Worm (Caenorhabditis elegans) whole organism, L3 larva: Measurements from ENCODE around the gene spe-49.

Experiments
- R02D3.7 ChIP-seq: fragments of 150-350 bp; optimal IDR thresholded peaks from 2 replicates; lab custom pipeline; 2014; ENCODE audit warnings: missing biosample characterization, missing genetic modification characterization
- ZK546.5 ChIP-seq: sonication (generic microtip); optimal IDR thresholded peaks from 2 replicates; lab custom pipeline; 2017; ENCODE audit warnings: missing biosample characterization, missing genetic modification characterization
- aly-2 ChIP-seq: fragments of 150-350 bp; optimal IDR thresholded peaks from 2 replicates; lab custom pipeline; 2014; ENCODE audit warnings: missing biosample characterization, missing genetic modification characterization
- ama-1 ChIP-seq: fragments of 150-350 bp; optimal IDR thresholded peaks from 2 replicates; lab custom pipeline; 2018
- ceh-28 ChIP-seq: fragments of 150-350 bp; optimal IDR thresholded peaks from 2 replicates; lab custom pipeline; 2014; ENCODE audit warnings: missing biosample characterization, missing genetic modification reagents, missing genetic modification characterization
- ceh-82 ChIP-seq: fragments of 150-350 bp; optimal IDR thresholded peaks from 2 replicates; lab custom pipeline; 2014; ENCODE audit warnings: missing biosample characterization, missing genetic modification characterization
- daf-12 ChIP-seq: fragments of 150-350 bp; optimal IDR thresholded peaks from 2 replicates; lab custom pipeline; 2014; ENCODE audit warnings: missing biosample characterization, missing genetic modification reagents, missing genetic modification characterization
- egl-5 ChIP-seq: fragments of 150-350 bp; optimal IDR thresholded peaks from 2 replicates; lab custom pipeline; 2017; ENCODE audit warnings: missing biosample characterization, missing genetic modification reagents, missing genetic modification characterization, inconsistent platforms
- elt-1 ChIP-seq: fragments of 150-350 bp; optimal IDR thresholded peaks from 2 replicates; lab custom pipeline; 2014; ENCODE audit warnings: missing biosample characterization, missing genetic modification characterization
- elt-2 ChIP-seq: sonication (generic microtip); optimal IDR thresholded peaks from 2 replicates; lab custom pipeline; 2016; ENCODE audit warnings: missing genetic modification reagents, mild to moderate bottlenecking, missing genetic modification characterization, missing compliant biosample characterization
- elt-3 ChIP-seq, 3 experiments: fragments of 150-350 bp in 1 of 3; sonication (generic microtip) in 2 of 3; optimal IDR thresholded peaks; 2 replicates in 2 of 3; 4 replicates in 1 of 3; lab custom pipeline; 2014 to 2017; ENCODE audit warnings: missing biosample characterization in 3 of 3, missing genetic modification characterization in 3 of 3
- eor-1 ChIP-seq, 2 experiments: fragments of 150-350 bp; optimal IDR thresholded peaks; 2 replicates each; lab custom pipeline; 2014 to 2018; ENCODE audit warnings: missing biosample characterization in 2 of 2, missing genetic modification characterization in 2 of 2
- fkh-10 ChIP-seq: sonication (generic microtip); optimal IDR thresholded peaks from 2 replicates; lab custom pipeline; 2017; ENCODE audit warnings: missing biosample characterization, missing genetic modification reagents, missing genetic modification characterization
- fkh-2 ChIP-seq: fragments of 150-350 bp; optimal IDR thresholded peaks from 2 replicates; lab custom pipeline; 2014; ENCODE audit warnings: missing biosample characterization, missing genetic modification reagents, missing genetic modification characterization
- fos-1 ChIP-seq: fragments of 150-350 bp; optimal IDR thresholded peaks from 2 replicates; lab custom pipeline; 2014; ENCODE audit warnings: missing biosample characterization, missing genetic modification characterization
- hmg-11 ChIP-seq: sonication (generic microtip); optimal IDR thresholded peaks from 2 replicates; lab custom pipeline; 2016; ENCODE audit warnings: missing genetic modification characterization, missing compliant biosample characterization
- jun-1 ChIP-seq: fragments of 150-350 bp; optimal IDR thresholded peaks from 2 replicates; lab custom pipeline; 2014; ENCODE audit warnings: missing biosample characterization, missing genetic modification reagents, missing genetic modification characterization
- lin-15B ChIP-seq: fragments of 150-350 bp; optimal IDR thresholded peaks from 2 replicates; lab custom pipeline; 2014; ENCODE audit warnings: missing biosample characterization, missing genetic modification characterization
- lin-39 ChIP-seq: fragments of 150-350 bp; optimal IDR thresholded peaks from 2 replicates; lab custom pipeline; 2018; ENCODE audit warnings: missing biosample characterization, missing genetic modification reagents, missing genetic modification characterization
- lsy-12 ChIP-seq: sonication (generic microtip); optimal IDR thresholded peaks from 2 replicates; lab custom pipeline; 2016; ENCODE audit warnings: mild to moderate bottlenecking, missing genetic modification characterization, missing compliant biosample characterization
- mdl-1 ChIP-seq: fragments of 150-350 bp; optimal IDR thresholded peaks from 2 replicates; lab custom pipeline; 2014; ENCODE audit warnings: missing biosample characterization, missing genetic modification characterization
- mml-1 ChIP-seq: fragments of 150-350 bp; sonication (generic microtip); optimal IDR thresholded peaks from 3 replicates; lab custom pipeline; 2014; ENCODE audit warnings: missing biosample characterization, missing genetic modification characterization
- nfya-1 ChIP-seq: sonication (generic microtip); optimal IDR thresholded peaks from 2 replicates; lab custom pipeline; 2017; ENCODE audit warnings: missing genetic modification characterization, mild to moderate bottlenecking, missing compliant biosample characterization, antibody characterized with exemption, moderate library complexity; ENCODE audit not compliant: insufficient read depth
- nhr-11 ChIP-seq: fragments of 150-350 bp; optimal IDR thresholded peaks from 2 replicates; lab custom pipeline; 2014; ENCODE audit warnings: missing biosample characterization, missing genetic modification characterization
- nhr-12 ChIP-seq: fragments of 150-350 bp; optimal IDR thresholded peaks from 2 replicates; lab custom pipeline; 2014; ENCODE audit warnings: missing biosample characterization, missing genetic modification characterization
- nhr-23 ChIP-seq: fragments of 150-350 bp; optimal IDR thresholded peaks from 2 replicates; lab custom pipeline; 2014; ENCODE audit warnings: missing biosample characterization, missing genetic modification reagents, missing genetic modification characterization
- nhr-237 ChIP-seq: fragments of 150-350 bp; optimal IDR thresholded peaks from 2 replicates; lab custom pipeline; 2014; ENCODE audit warnings: missing biosample characterization, missing genetic modification characterization
- nhr-25 ChIP-seq: sonication (generic microtip); optimal IDR thresholded peaks from 2 replicates; lab custom pipeline; 2017; ENCODE audit warnings: missing biosample characterization, missing genetic modification characterization
- nhr-43 ChIP-seq: sonication (generic microtip); optimal IDR thresholded peaks from 2 replicates; lab custom pipeline; 2016; ENCODE audit warnings: mild to moderate bottlenecking, missing genetic modification characterization, missing compliant biosample characterization; ENCODE audit not compliant: poor library complexity, severe bottlenecking
- nhr-67 ChIP-seq: fragments of 150-350 bp; optimal IDR thresholded peaks from 2 replicates; lab custom pipeline; 2014; ENCODE audit warnings: missing biosample characterization, missing genetic modification characterization
- nhr-76 ChIP-seq: fragments of 150-350 bp; sonication (generic microtip); optimal IDR thresholded peaks from 5 replicates; lab custom pipeline; 2014; ENCODE audit warnings: missing biosample characterization, missing genetic modification characterization
- nhr-77 ChIP-seq: fragments of 150-350 bp; optimal IDR thresholded peaks from 2 replicates; lab custom pipeline; 2014; ENCODE audit warnings: missing biosample characterization, missing genetic modification characterization
- pha-4 ChIP-seq: fragments of 150-350 bp; optimal IDR thresholded peaks from 2 replicates; lab custom pipeline; 2014; ENCODE audit warnings: missing biosample characterization, missing genetic modification reagents, missing genetic modification characterization
- pqm-1 ChIP-seq: fragments of 150-350 bp; optimal IDR thresholded peaks from 2 replicates; lab custom pipeline; 2017; ENCODE audit warnings: missing biosample characterization, missing genetic modification characterization, inconsistent platforms
- sea-2 ChIP-seq: fragments of 150-350 bp; sonication (generic microtip); optimal IDR thresholded peaks from 4 replicates; lab custom pipeline; 2014; ENCODE audit warnings: missing biosample characterization, missing genetic modification reagents, missing genetic modification characterization
- skn-1 ChIP-seq: fragments of 150-350 bp; optimal IDR thresholded peaks from 2 replicates; lab custom pipeline; 2014; ENCODE audit warnings: missing biosample characterization, missing genetic modification characterization
- snpc-4 ChIP-seq: fragments of 150-350 bp; optimal IDR thresholded peaks from 2 replicates; lab custom pipeline; 2014; ENCODE audit warnings: missing biosample characterization, missing genetic modification characterization
- tbx-2 ChIP-seq: sonication (generic microtip); optimal IDR thresholded peaks from 2 replicates; lab custom pipeline; 2016; ENCODE audit warnings: mild to moderate bottlenecking, missing genetic modification characterization, missing compliant biosample characterization
- unc-39 ChIP-seq: sonication (generic microtip); optimal IDR thresholded peaks from 4 replicates; lab custom pipeline; 2017; ENCODE audit warnings: missing biosample characterization, missing genetic modification characterization
- unc-62 ChIP-seq: fragments of 150-350 bp; sonication (generic microtip); optimal IDR thresholded peaks from 4 replicates; lab custom pipeline; 2014; ENCODE audit warnings: missing biosample characterization, missing genetic modification reagents, missing genetic modification characterization
- ztf-11 ChIP-seq: fragments of 150-350 bp; optimal IDR thresholded peaks from 2 replicates; lab custom pipeline; 2014; ENCODE audit warnings: missing biosample characterization, missing genetic modification characterization
- ztf-4 ChIP-seq: fragments of 150-350 bp; optimal IDR thresholded peaks from 2 replicates; lab custom pipeline; 2014; ENCODE audit warnings: missing biosample characterization, missing genetic modification characterization

Gene spe-49

DNA sequence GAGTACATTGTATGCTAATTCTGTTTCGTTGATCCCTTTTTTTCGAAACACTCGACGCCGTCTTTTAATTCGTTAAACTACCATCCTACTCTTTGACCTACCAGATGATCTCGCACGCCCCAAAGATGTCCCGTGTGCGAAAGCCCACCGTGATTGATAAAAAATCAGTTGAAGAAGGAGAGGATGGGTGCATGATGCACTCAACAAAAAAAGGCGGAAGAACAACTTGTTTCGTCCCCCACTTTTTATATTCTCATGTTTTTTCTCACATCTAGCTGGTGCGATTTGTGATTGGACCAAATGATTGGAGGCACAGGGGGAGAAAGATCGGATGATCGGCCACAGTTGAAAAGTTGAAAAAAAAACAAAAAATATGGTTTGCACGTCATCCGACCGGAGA is 42.8 kb upstream of the spe-49 start:
- TF ChIP-seq eor-1 (tag; optimal IDR thresholded peaks at IDR 0.05; lab: Kevin White, UChicago) (no peak), unc-39 (tag; lab: Kevin White, UChicago) (no peak), jun-1 (no peak), nhr-43 (peak; percentile 77), ztf-11 (tag; lab: Kevin White, UChicago) (no peak), nhr-23 (tag; lab: Kevin White, UChicago) (peak; percentile 30), fkh-10 (GFP tag; lab: Kevin White, UChicago) (no peak), unc-62 (GFP tag; lab: Kevin White, UChicago) (no peak), nhr-25 (tag; lab: Kevin White, UChicago) (peak; percentile 42), skn-1 (tag; lab: Kevin White, UChicago) (no peak), nhr-11 (tag; lab: Kevin White, UChicago) (no peak), elt-3 (tag; optimal IDR thresholded peaks at IDR 0.05; lab: Kevin White, UChicago) (no peak), nhr-76 (tag; lab: Kevin White, UChicago) (peak; percentile 27), nhr-77 (tag; lab: Kevin White, UChicago) (no peak), nhr-237 (tag; lab: Kevin White, UChicago) (no peak), snpc-4 (tag; lab: Kevin White, UChicago) (no peak), elt-1 (no peak), lsy-12 (tag; lab: Kevin White, UChicago) (no peak), ztf-4 (tag; lab: Kevin White, UChicago) (no peak), ZK546.5 (tag; lab: Kevin White, UChicago) (no peak), elt-2 (tag; lab: Kevin White, UChicago) (no peak), lin-39 (tag; lab: Kevin White, UChicago) (no peak), fkh-2 (tag; lab: Kevin White, UChicago) (no peak), ama-1 (no peak), lin-15B (tag; lab: Kevin White, UChicago) (no peak), fos-1 (tag; lab: Kevin White, UChicago) (no peak), sea-2 (GFP tag; lab: Kevin White, UChicago) (no peak), pha-4 (tag; lab: Kevin White, UChicago) (no peak), daf-12 (tag; lab: Kevin White, UChicago) (no peak), ceh-82 (tag; lab: Kevin White, UChicago) (no peak), aly-2 (no peak)
- TF ChIP-seq, all 47 proteins: peak for 4

DNA sequence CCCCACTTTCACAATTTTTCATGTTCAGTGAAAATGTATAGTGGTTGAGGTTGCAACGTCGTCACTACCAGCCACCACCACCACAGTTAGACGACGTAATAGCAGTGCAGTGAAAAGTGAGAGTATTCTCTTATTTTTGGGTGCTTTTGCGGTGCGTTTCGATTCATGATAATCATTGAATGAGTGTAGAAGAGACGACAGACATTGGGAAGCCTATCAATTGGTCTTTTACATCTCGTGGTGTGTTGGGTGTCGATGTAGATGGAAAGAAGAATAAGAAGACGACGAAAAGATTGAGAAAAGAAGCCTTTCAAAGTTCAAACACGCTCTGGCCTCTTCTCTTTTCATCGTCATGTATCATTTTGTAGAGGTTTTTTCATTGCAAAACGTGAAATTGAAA is 41.3 kb upstream of the spe-49 start:
- TF ChIP-seq nfya-1 (tag; lab: Kevin White, UChicago) (peak; percentile 53), nhr-23 (tag; lab: Kevin White, UChicago) (peak; percentile 72), fos-1 (tag; lab: Kevin White, UChicago) (no peak), nhr-43 (peak; percentile 95), mml-1 (peak; percentile 31), elt-2 (tag; lab: Kevin White, UChicago) (peak; percentile 30), ZK546.5 (tag; lab: Kevin White, UChicago) (no peak), snpc-4 (tag; lab: Kevin White, UChicago) (no peak), tbx-2 (tag; lab: Kevin White, UChicago) (peak; percentile 22), nhr-25 (tag; lab: Kevin White, UChicago) (peak; percentile 94), elt-3 (tag; optimal IDR thresholded peaks at IDR 0.05; lab: Kevin White, UChicago) (peak in 2 of 3 experiments; percentile 15 to 74), daf-12 (tag; lab: Kevin White, UChicago) (no peak), R02D3.7 (peak; percentile 38), mdl-1 (tag; lab: Kevin White, UChicago) (peak; percentile 44), pqm-1 (tag; lab: Kevin White, UChicago) (peak; percentile 69)

DNA sequence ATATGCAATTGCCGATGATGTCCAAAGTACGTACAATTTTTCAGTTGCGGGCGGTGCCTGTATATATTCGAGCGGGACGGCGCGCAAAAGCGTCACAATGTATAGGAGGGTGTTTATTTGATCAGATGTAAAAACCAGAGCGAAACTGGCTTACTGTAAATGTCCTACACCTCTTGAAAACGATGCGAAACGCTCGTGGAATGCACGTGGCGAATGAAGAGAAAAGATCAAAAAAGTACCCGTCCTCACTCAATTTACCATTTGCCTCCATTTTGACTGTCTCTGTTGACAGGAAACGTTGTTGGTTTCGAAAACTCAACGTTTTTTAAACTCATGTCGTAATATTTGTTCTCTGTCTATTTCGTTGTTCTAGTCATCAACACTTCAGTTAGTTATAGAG is 40.4 kb upstream of the spe-49 start:
- TF ChIP-seq nhr-12 (tag; lab: Kevin White, UChicago) (no peak), fkh-2 (tag; lab: Kevin White, UChicago) (no peak), hmg-11 (no peak), fkh-10 (GFP tag; lab: Kevin White, UChicago) (no peak), elt-2 (tag; lab: Kevin White, UChicago) (peak; percentile 54), nhr-67 (no peak), jun-1 (peak; percentile 61), nhr-25 (tag; lab: Kevin White, UChicago) (peak; percentile 80), lin-15B (tag; lab: Kevin White, UChicago) (no peak), mml-1 (peak; percentile 72), nhr-76 (tag; lab: Kevin White, UChicago) (no peak), lsy-12 (tag; lab: Kevin White, UChicago) (peak; percentile 1), nhr-43 (peak; percentile 64), nfya-1 (tag; lab: Kevin White, UChicago) (peak; percentile 5), eor-1 (tag; optimal IDR thresholded peaks at IDR 0.05; lab: Kevin White, UChicago) (no peak), unc-39 (tag; lab: Kevin White, UChicago) (no peak), pha-4 (tag; lab: Kevin White, UChicago) (peak; percentile 97), fos-1 (tag; lab: Kevin White, UChicago) (no peak), R02D3.7 (no peak), ceh-28 (tag; lab: Kevin White, UChicago) (no peak), pqm-1 (tag; lab: Kevin White, UChicago) (peak; percentile 49), egl-5 (no peak)
- TF ChIP-seq, all 47 proteins: peak for 9
